Fruit fly (Drosophila melanogaster) whole organism, embryonic: ENCODE results near the gene por.

Source experiments
- Ada2b ChIP-seq: fragments of 200-800 bp; sonication (Bioruptor generic); IDR thresholded peaks from 2 replicates; pipeline ENCODE4 v1.3.6; 2022; ENCODE audit warnings: missing biosample characterization, missing genetic modification characterization
- CG10147 ChIP-seq: fragments of 200-800 bp; sonication (Bioruptor generic); optimal IDR thresholded peaks from 2 replicates; lab custom pipeline; 2019; ENCODE audit warnings: missing biosample characterization, mild to moderate bottlenecking, missing genetic modification characterization, moderate library complexity
- CG11456 ChIP-seq: fragments of 200-800 bp; sonication (Bioruptor generic); IDR thresholded peaks from 3 replicates; pipeline ENCODE4 v1.3.6; 2022; ENCODE audit warnings: missing biosample characterization, missing genetic modification characterization
- CG12236 ChIP-seq: fragments of 200-800 bp; sonication (Bioruptor generic); optimal IDR thresholded peaks from 2 replicates; lab custom pipeline; 2016; ENCODE audit warnings: missing biosample characterization, missing genetic modification characterization
- CG14667 ChIP-seq: fragments of 200-800 bp; sonication (Bioruptor generic); IDR thresholded peaks from 2 replicates; pipeline ENCODE4 v1.3.6; 2022; ENCODE audit warnings: missing biosample characterization, missing genetic modification characterization
- CG14710 ChIP-seq: fragments of 200-800 bp; sonication (Bioruptor generic); optimal IDR thresholded peaks from 3 replicates; lab custom pipeline; 2019; ENCODE audit warnings: missing biosample characterization, mild to moderate bottlenecking, missing genetic modification characterization, moderate library complexity
- CG1529 ChIP-seq: fragments of 200-800 bp; sonication (Bioruptor generic); optimal IDR thresholded peaks from 3 replicates; lab custom pipeline; 2018; ENCODE audit warnings: missing biosample characterization, missing genetic modification characterization
- CG16863 ChIP-seq: fragments of 200-800 bp; sonication (Bioruptor generic); optimal IDR thresholded peaks from 3 replicates; lab custom pipeline; 2016; ENCODE audit warnings: missing biosample characterization, missing genetic modification characterization
- CG17612 ChIP-seq: fragments of 200-800 bp; sonication (Bioruptor generic); IDR thresholded peaks from 2 replicates; pipeline ENCODE4 v1.3.6; 2022; ENCODE audit warnings: missing biosample characterization, missing genetic modification characterization
- CG1832 ChIP-seq: fragments of 200-800 bp; sonication (Bioruptor generic); optimal IDR thresholded peaks from 2 replicates; lab custom pipeline; 2017; ENCODE audit warnings: missing biosample characterization, mild to moderate bottlenecking, missing genetic modification characterization, inconsistent platforms
- CG18599 ChIP-seq: fragments of 200-800 bp; sonication (Bioruptor generic); optimal IDR thresholded peaks from 3 replicates; lab custom pipeline; 2017; ENCODE audit warnings: missing biosample characterization, missing genetic modification characterization, mild to moderate bottlenecking, moderate library complexity, missing genetic modification reagents
- CG30020 ChIP-seq: fragments of 200-800 bp; optimal IDR thresholded peaks from 2 replicates; lab custom pipeline; 2019; ENCODE audit warnings: missing biosample characterization, mild to moderate bottlenecking, missing genetic modification characterization, moderate library complexity
- CG30431 ChIP-seq: fragments of 200-800 bp; sonication (Bioruptor generic); optimal IDR thresholded peaks from 2 replicates; lab custom pipeline; 2017; ENCODE audit warnings: missing biosample characterization, missing genetic modification characterization
- CG31388 ChIP-seq: fragments of 200-800 bp; sonication (Bioruptor generic); optimal IDR thresholded peaks from 2 replicates; lab custom pipeline; 2016; ENCODE audit warnings: missing biosample characterization, missing genetic modification characterization
- CG3407 ChIP-seq: fragments of 200-800 bp; sonication (Bioruptor generic); optimal IDR thresholded peaks from 2 replicates; lab custom pipeline; 2018; ENCODE audit warnings: missing biosample characterization, mild to moderate bottlenecking, missing genetic modification characterization
- CG3995 ChIP-seq: fragments of 200-800 bp; sonication (Bioruptor generic); optimal IDR thresholded peaks from 3 replicates; lab custom pipeline; 2016; ENCODE audit warnings: missing biosample characterization, missing genetic modification characterization
- CG4404 ChIP-seq: fragments of 200-800 bp; sonication (Bioruptor generic); IDR thresholded peaks from 2 replicates; pipeline ENCODE4 v1.3.6; 2022; ENCODE audit warnings: missing biosample characterization, missing genetic modification characterization
- CG4424 ChIP-seq: fragments of 200-800 bp; sonication (Bioruptor generic); optimal IDR thresholded peaks from 3 replicates; lab custom pipeline; 2016; ENCODE audit warnings: missing biosample characterization, missing genetic modification characterization
- CG6654 ChIP-seq: fragments of 200-800 bp; sonication (Bioruptor generic); optimal IDR thresholded peaks from 2 replicates; lab custom pipeline; 2017; ENCODE audit warnings: missing biosample characterization, mild to moderate bottlenecking, missing genetic modification characterization
- CG6765 ChIP-seq: fragments of 200-800 bp; sonication (Bioruptor generic); optimal IDR thresholded peaks from 3 replicates; lab custom pipeline; 2017; ENCODE audit warnings: missing biosample characterization, mild to moderate bottlenecking, missing genetic modification characterization
- CG6854 ChIP-seq: fragments of 200-800 bp; sonication (Bioruptor generic); optimal IDR thresholded peaks from 3 replicates; lab custom pipeline; 2017; ENCODE audit warnings: missing biosample characterization, mild to moderate bottlenecking, missing genetic modification characterization
- CG7987 ChIP-seq: fragments of 200-800 bp; sonication (Bioruptor generic); optimal IDR thresholded peaks from 2 replicates; lab custom pipeline; 2018; ENCODE audit warnings: missing biosample characterization, mild to moderate bottlenecking, missing genetic modification characterization, moderate library complexity
- CG8765 ChIP-seq: fragments of 200-800 bp; sonication (Bioruptor generic); IDR thresholded peaks from 2 replicates; pipeline ENCODE4 v1.3.6; 2022; ENCODE audit warnings: missing biosample characterization, missing genetic modification characterization
- CrebB ChIP-seq: fragments of 200-800 bp; sonication (Bioruptor generic); optimal IDR thresholded peaks from 3 replicates; lab custom pipeline; 2018; ENCODE audit warnings: missing biosample characterization, mild to moderate bottlenecking, missing genetic modification characterization
- E2f2 ChIP-seq: fragments of 200-800 bp; sonication (Bioruptor generic); IDR thresholded peaks from 2 replicates; pipeline ENCODE4 v1.3.6; 2022; ENCODE audit warnings: missing biosample characterization, missing genetic modification characterization
- H2.0 ChIP-seq: fragments of 200-800 bp; sonication (Bioruptor generic); IDR thresholded peaks from 2 replicates; pipeline ENCODE4 v1.3.6; 2022; ENCODE audit warnings: missing biosample characterization, missing genetic modification characterization
- Kr ChIP-seq: fragments of 200-800 bp; sonication (Bioruptor generic); optimal IDR thresholded peaks from 2 replicates; lab custom pipeline; 2017; ENCODE audit warnings: missing biosample characterization, mild to moderate bottlenecking, missing genetic modification characterization
- Lim3 ChIP-seq: fragments of 200-800 bp; sonication (Bioruptor generic); IDR thresholded peaks from 2 replicates; pipeline ENCODE4 v1.3.6; 2022; ENCODE audit warnings: missing biosample characterization, missing genetic modification characterization
- MTF-1 ChIP-seq: fragments of 200-800 bp; sonication (Bioruptor generic); optimal IDR thresholded peaks from 2 replicates; lab custom pipeline; 2018; ENCODE audit warnings: missing biosample characterization, mild to moderate bottlenecking, missing genetic modification characterization, borderline replicate concordance
- bcd ChIP-seq: fragments of 200-800 bp; sonication (Bioruptor generic); optimal IDR thresholded peaks from 2 replicates; lab custom pipeline; 2017; ENCODE audit warnings: missing biosample characterization, mild to moderate bottlenecking, missing genetic modification characterization
- crc ChIP-seq: fragments of 200-800 bp; sonication (Bioruptor generic); optimal IDR thresholded peaks from 2 replicates; lab custom pipeline; 2016; ENCODE audit warnings: missing biosample characterization, missing genetic modification characterization
- disco-r ChIP-seq: fragments of 200-800 bp; sonication (Bioruptor generic); optimal IDR thresholded peaks from 2 replicates; lab custom pipeline; 2016; ENCODE audit warnings: missing biosample characterization, missing genetic modification characterization
- dpn ChIP-seq, 2 experiments: fragments of 200-800 bp; sonication (Bioruptor generic); optimal IDR thresholded peaks; 3 replicates each; lab custom pipeline; 2016; ENCODE audit warnings: missing biosample characterization in 2 of 2, missing genetic modification characterization in 2 of 2
- esg ChIP-seq: fragments of 200-800 bp; sonication (Bioruptor generic); conservative IDR thresholded peaks from 2 replicates; pipeline ENCODE4 v1.3.6; 2022; ENCODE audit warnings: missing biosample characterization, missing genetic modification characterization
- eve ChIP-seq, 2 experiments: fragments of >200 bp; optimal IDR thresholded peaks; 2 replicates each; lab custom pipeline; 2017; ENCODE audit warnings: missing biosample characterization in 2 of 2, missing genetic modification characterization in 2 of 2
- ewg ChIP-seq: fragments of 200-800 bp; sonication (Bioruptor generic); optimal IDR thresholded peaks from 3 replicates; lab custom pipeline; 2017; ENCODE audit warnings: mild to moderate bottlenecking, missing biosample characterization, missing genetic modification reagents, missing genetic modification characterization
- exex ChIP-seq: fragments of 200-800 bp; sonication (Bioruptor generic); optimal IDR thresholded peaks from 4 replicates; lab custom pipeline; 2018; ENCODE audit warnings: missing biosample characterization, mild to moderate bottlenecking, missing genetic modification characterization, moderate library complexity
- gcm ChIP-seq: fragments of 200-800 bp; sonication (Bioruptor generic); optimal IDR thresholded peaks from 2 replicates; lab custom pipeline; 2019; ENCODE audit warnings: missing biosample characterization, mild to moderate bottlenecking, missing genetic modification characterization, moderate library complexity
- gfzf ChIP-seq: fragments of 200-800 bp; sonication (Bioruptor generic); optimal IDR thresholded peaks from 2 replicates; lab custom pipeline; 2016; ENCODE audit warnings: missing biosample characterization, mild to moderate bottlenecking, missing genetic modification characterization, moderate library complexity
- lbe ChIP-seq: fragments of 200-800 bp; sonication (Bioruptor generic); optimal IDR thresholded peaks from 2 replicates; lab custom pipeline; 2016; ENCODE audit warnings: missing biosample characterization, mild to moderate bottlenecking, missing genetic modification characterization
- nom ChIP-seq: fragments of 200-800 bp; sonication (Bioruptor generic); optimal IDR thresholded peaks from 2 replicates; lab custom pipeline; 2017; ENCODE audit warnings: missing biosample characterization, missing genetic modification characterization, mild to moderate bottlenecking, moderate library complexity, missing genetic modification reagents
- ranshi ChIP-seq: fragments of 200-800 bp; sonication (Bioruptor generic); IDR thresholded peaks from 2 replicates; pipeline ENCODE4 v1.3.6; 2022; ENCODE audit warnings: missing biosample characterization, missing genetic modification characterization
- run ChIP-seq: fragments of 200-800 bp; sonication (Bioruptor generic); optimal IDR thresholded peaks from 3 replicates; lab custom pipeline; 2018; ENCODE audit warnings: missing biosample characterization, mild to moderate bottlenecking, missing genetic modification characterization
- toy ChIP-seq: fragments of 200-800 bp; sonication (Bioruptor generic); IDR thresholded peaks from 2 replicates; pipeline ENCODE4 v1.3.6; 2022; ENCODE audit warnings: missing biosample characterization, missing genetic modification characterization
- trh ChIP-seq: fragments of 200-800 bp; sonication (Bioruptor generic); optimal IDR thresholded peaks from 2 replicates; lab custom pipeline; 2016; ENCODE audit warnings: missing biosample characterization, missing genetic modification characterization
- ttk ChIP-seq: fragments of 200-800 bp; sonication (Bioruptor generic); IDR thresholded peaks from 2 replicates; pipeline ENCODE4 v2.1.2; 2022; ENCODE audit warnings: missing biosample characterization, missing genetic modification characterization
- twi ChIP-seq: fragments of 200-800 bp; optimal IDR thresholded peaks from 2 replicates; lab custom pipeline; 2019; ENCODE audit warnings: missing biosample characterization, mild to moderate bottlenecking, missing genetic modification characterization, moderate library complexity
- vvl ChIP-seq: fragments of 200-800 bp; sonication (Bioruptor generic); IDR thresholded peaks from 2 replicates; pipeline ENCODE4 v1.3.6; 2022; ENCODE audit warnings: missing biosample characterization, missing genetic modification characterization
- zfh1 ChIP-seq: fragments of 200-800 bp; sonication (Bioruptor generic); IDR thresholded peaks from 3 replicates; pipeline ENCODE4 v1.3.6; 2022; ENCODE audit warnings: missing biosample characterization, missing genetic modification characterization

The por gene

dm6 chrX:18366851-18367649, 12.6 kb downstream of the por start:
- peak in 1 of 2 experiments; percentile 88 for TF ChIP-seq eve (GFP tag; optimal IDR thresholded peaks at IDR 0.05; lab: Kevin White, UChicago)
- TF ChIP-seq CG1832: peak; percentile 26
- TF ChIP-seq disco-r (GFP tag; lab: Kevin White, UChicago): no peak
- no peak; the same call in 1 of the 2 replicates for TF ChIP-seq CG8765 (GFP tag; lab: Robert Waterston, UW)
- TF ChIP-seq CG17612 (GFP tag; lab: Robert Waterston, UW): 0 out of 2 replicates have a peak, but pooled peaks have one; percentile 47
- TF ChIP-seq CG16863 (GFP tag; lab: Kevin White, UChicago): peak; percentile 44
- peak; percentile 28; the same call in 1 of the 2 replicates for TF ChIP-seq E2f2 (GFP tag; lab: Robert Waterston, UW)
- TF ChIP-seq CG14710 (tag; lab: Kevin White, UChicago): peak; percentile 10
- peak; percentile 69 for TF ChIP-seq ttk (GFP tag; lab: Robert Waterston, UW)
- TF ChIP-seq twi (tag; lab: Kevin White, UChicago): peak; percentile 38
- TF ChIP-seq CG11456 (GFP tag; lab: Robert Waterston, UW): peak; percentile 61; the same call in 2 of the 3 replicates
- peak; percentile 65 for TF ChIP-seq esg (GFP tag; lab: Robert Waterston, UW)
- peak; percentile 79 for TF ChIP-seq vvl
- no peak for TF ChIP-seq trh (GFP tag; lab: Kevin White, UChicago)
- TF ChIP-seq nom (GFP tag; lab: Kevin White, UChicago): peak; percentile 45
- no peak for TF ChIP-seq gfzf (GFP tag; lab: Kevin White, UChicago)
- TF ChIP-seq zfh1 (GFP tag; lab: Robert Waterston, UW): peak; percentile 53; the same call in 1 of the 3 replicates
- TF ChIP-seq H2.0 (GFP tag; lab: Robert Waterston, UW): 0 out of 2 replicates have a peak, but pooled peaks have one; percentile 10
- peak; percentile 49 for TF ChIP-seq CG14667 (GFP tag; lab: Robert Waterston, UW)
- TF ChIP-seq CG30020 (tag; lab: Kevin White, UChicago): peak; percentile 27
- TF ChIP-seq CG12236: peak; percentile 16
- peak; percentile 76 for TF ChIP-seq CG10147 (GFP tag; lab: Kevin White, UChicago)
- TF ChIP-seq exex (tag; lab: Kevin White, UChicago): peak; percentile 44
- TF ChIP-seq CG31388: no peak
- TF ChIP-seq CrebB (tag; lab: Kevin White, UChicago): peak; percentile 98
- TF ChIP-seq CG4424 (GFP tag; lab: Kevin White, UChicago): no peak
- TF ChIP-seq CG7987: peak; percentile 27
- TF ChIP-seq ranshi (GFP tag; lab: Robert Waterston, UW): peak; percentile 62; the same call in 1 of the 2 replicates
- TF ChIP-seq Ada2b (GFP tag; lab: Robert Waterston, UW): peak; percentile 70
- TF ChIP-seq Lim3: no peak
- TF ChIP-seq CG30431 (GFP tag; lab: Kevin White, UChicago): peak; percentile 30
- TF ChIP-seq CG6654 (GFP tag; lab: Kevin White, UChicago): peak; percentile 40
- no peak for TF ChIP-seq CG3407
- TF ChIP-seq CG6854 (GFP tag; lab: Kevin White, UChicago): peak; percentile 67
- TF ChIP-seq run (tag; lab: Kevin White, UChicago): peak; percentile 52
- TF ChIP-seq crc (GFP tag; lab: Kevin White, UChicago): peak; percentile 33
- TF ChIP-seq bcd (GFP tag; lab: Kevin White, UChicago): peak; percentile 63
- peak; percentile 36 for TF ChIP-seq ewg
- peak in 1 of 2 experiments; percentile 38 for TF ChIP-seq dpn (GFP tag; optimal IDR thresholded peaks at IDR 0.05; lab: Kevin White, UChicago)
- no peak for TF ChIP-seq Kr (GFP tag; lab: Kevin White, UChicago)
- peak; percentile 21 for TF ChIP-seq CG3995
- peak; percentile 21 for TF ChIP-seq MTF-1 (GFP tag; lab: Kevin White, UChicago)
- 0 out of 2 replicates have a peak, but pooled peaks have one; percentile 49 for TF ChIP-seq toy
- TF ChIP-seq CG6765 (GFP tag; lab: Kevin White, UChicago): peak; percentile 58
- peak; percentile 88 for TF ChIP-seq CG18599 (GFP tag; lab: Kevin White, UChicago)
- TF ChIP-seq gcm (GFP tag; lab: Kevin White, UChicago): peak; percentile 50
- no peak for TF ChIP-seq lbe (GFP tag; lab: Kevin White, UChicago)
- peak; percentile 73 for TF ChIP-seq CG4404 (GFP tag; lab: Robert Waterston, UW)
- TF ChIP-seq CG1529: peak; percentile 28
